Fruit fly (Drosophila melanogaster) whole organism, embryonic: ENCODE measurements around the gene Ctu2.

Source experiments
- Awh ChIP-seq: fragments of 200-800 bp; sonication (Bioruptor generic); IDR thresholded peaks from 2 replicates; pipeline ENCODE4, ENCODE4 v1.3.6; 2022; ENCODE audit warnings: missing biosample characterization, missing genetic modification characterization
- Blimp-1 ChIP-seq: fragments of 200-800 bp; sonication (Bioruptor generic); optimal IDR thresholded peaks from 3 replicates; lab custom pipeline; 2018; ENCODE audit warnings: missing biosample characterization, missing genetic modification characterization, mild to moderate bottlenecking, moderate library complexity, missing genetic modification reagents
- CG10431 ChIP-seq: fragments of 200-800 bp; sonication (Bioruptor generic); optimal IDR thresholded peaks from 3 replicates; lab custom pipeline; 2018; ENCODE audit warnings: missing biosample characterization, mild to moderate bottlenecking, missing genetic modification characterization
- CG10565 ChIP-seq: fragments of 200-800 bp; sonication (Bioruptor generic); optimal IDR thresholded peaks from 3 replicates; lab custom pipeline; 2016; ENCODE audit warnings: missing biosample characterization, mild to moderate bottlenecking, missing genetic modification characterization
- CG16779 ChIP-seq: fragments of 200-800 bp; sonication (Bioruptor generic); IDR thresholded peaks from 2 replicates; pipeline ENCODE4 v1.3.6; 2022; ENCODE audit warnings: missing biosample characterization, missing genetic modification characterization
- CG1832 ChIP-seq: fragments of 200-800 bp; sonication (Bioruptor generic); optimal IDR thresholded peaks from 2 replicates; lab custom pipeline; 2017; ENCODE audit warnings: missing biosample characterization, mild to moderate bottlenecking, missing genetic modification characterization, inconsistent platforms
- CG18599 ChIP-seq: fragments of 200-800 bp; sonication (Bioruptor generic); optimal IDR thresholded peaks from 3 replicates; lab custom pipeline; 2017; ENCODE audit warnings: missing biosample characterization, missing genetic modification characterization, mild to moderate bottlenecking, moderate library complexity, missing genetic modification reagents
- CG3065 ChIP-seq: fragments of 200-800 bp; sonication (Bioruptor generic); optimal IDR thresholded peaks from 2 replicates; lab custom pipeline; 2016; ENCODE audit warnings: missing biosample characterization, missing genetic modification characterization
- CG3407 ChIP-seq: fragments of 200-800 bp; sonication (Bioruptor generic); optimal IDR thresholded peaks from 2 replicates; lab custom pipeline; 2018; ENCODE audit warnings: missing biosample characterization, mild to moderate bottlenecking, missing genetic modification characterization
- CG3838 ChIP-seq: fragments of 200-800 bp; sonication (Bioruptor generic); optimal IDR thresholded peaks from 3 replicates; lab custom pipeline; 2016; ENCODE audit warnings: missing biosample characterization, missing genetic modification characterization
- CG5953 ChIP-seq: fragments of 200-800 bp; sonication (Bioruptor generic); IDR thresholded peaks from 2 replicates; pipeline ENCODE4 v1.3.6; 2022; ENCODE audit warnings: missing biosample characterization, missing genetic modification characterization
- CG6175 ChIP-seq: fragments of 200-800 bp; sonication (Bioruptor generic); IDR thresholded peaks from 3 replicates; pipeline ENCODE4 v1.3.6; 2022; ENCODE audit warnings: missing biosample characterization, missing genetic modification characterization
- CG9817 ChIP-seq: fragments of 200-800 bp; sonication (Bioruptor generic); optimal IDR thresholded peaks from 2 replicates; lab custom pipeline; 2018; ENCODE audit warnings: missing biosample characterization, mild to moderate bottlenecking, missing genetic modification characterization, moderate library complexity
- CG9876 ChIP-seq: fragments of 200-800 bp; sonication (Bioruptor generic); optimal IDR thresholded peaks from 2 replicates; lab custom pipeline; 2016; ENCODE audit warnings: missing biosample characterization, missing genetic modification characterization
- Dfd ChIP-seq, 2 experiments: fragments of >200 bp; optimal IDR thresholded peaks; 2 replicates each; lab custom pipeline; 2017; ENCODE audit warnings: missing biosample characterization in 2 of 2, missing genetic modification characterization in 2 of 2
- Dip2 ChIP-seq: fragments of 200-800 bp; sonication (Bioruptor generic); IDR thresholded peaks from 2 replicates; pipeline ENCODE4 v1.3.6; 2022; ENCODE audit warnings: missing biosample characterization, missing genetic modification characterization
- Dip3 ChIP-seq: fragments of 200-800 bp; sonication (Bioruptor generic); optimal IDR thresholded peaks from 3 replicates; lab custom pipeline; 2016; ENCODE audit warnings: missing biosample characterization, missing genetic modification characterization
- Doc2 ChIP-seq: fragments of 200-800 bp; sonication (Bioruptor generic); IDR thresholded peaks from 2 replicates; pipeline ENCODE4 v1.3.6; 2022; ENCODE audit warnings: missing biosample characterization, missing genetic modification characterization
- Elba2 ChIP-seq: fragments of 200-800 bp; sonication (Bioruptor generic); optimal IDR thresholded peaks from 3 replicates; lab custom pipeline; 2016; ENCODE audit warnings: missing biosample characterization, missing genetic modification characterization
- HLHmδ ChIP-seq: fragments of 200-800 bp; sonication (Bioruptor generic); optimal IDR thresholded peaks from 2 replicates; lab custom pipeline; 2018; ENCODE audit warnings: missing biosample characterization, mild to moderate bottlenecking, missing genetic modification characterization, moderate library complexity
- Hr39 ChIP-seq: fragments of >200 bp; optimal IDR thresholded peaks from 2 replicates; lab custom pipeline; 2017
- Hsf ChIP-seq: fragments of 200-800 bp; sonication (Bioruptor generic); optimal IDR thresholded peaks from 3 replicates; lab custom pipeline; 2016; ENCODE audit warnings: missing biosample characterization, missing genetic modification characterization
- Opbp ChIP-seq: fragments of 200-800 bp; sonication (Bioruptor generic); IDR thresholded peaks from 3 replicates; pipeline ENCODE4 v1.3.6; 2022; ENCODE audit warnings: missing biosample characterization, missing genetic modification characterization; ENCODE audit not compliant: partially characterized antibody
- Optix ChIP-seq: fragments of 200-800 bp; sonication (Bioruptor generic); IDR thresholded peaks from 3 replicates; pipeline ENCODE4 v1.3.6; 2022; ENCODE audit warnings: missing biosample characterization, missing genetic modification characterization
- PHDP ChIP-seq: fragments of 200-800 bp; sonication (Bioruptor generic); optimal IDR thresholded peaks from 3 replicates; lab custom pipeline; 2018; ENCODE audit warnings: missing biosample characterization, mild to moderate bottlenecking, missing genetic modification characterization, moderate library complexity
- Taf1 ChIP-seq: fragments of 200-800 bp; sonication (Bioruptor generic); IDR thresholded peaks from 2 replicates; pipeline ENCODE4 v1.3.6; 2022; ENCODE audit warnings: missing biosample characterization, missing genetic modification characterization
- Xbp1 ChIP-seq: fragments of 200-800 bp; sonication (Bioruptor generic); optimal IDR thresholded peaks from 3 replicates; lab custom pipeline; 2016; ENCODE audit warnings: missing biosample characterization, mild to moderate bottlenecking, missing genetic modification characterization
- Xrp1 ChIP-seq: fragments of 200-800 bp; sonication (Bioruptor generic); IDR thresholded peaks from 2 replicates; pipeline ENCODE4 v1.3.6; 2022; ENCODE audit warnings: missing biosample characterization, missing genetic modification characterization
- ab ChIP-seq: fragments of 200-800 bp; sonication (Bioruptor generic); optimal IDR thresholded peaks from 2 replicates; lab custom pipeline; 2016; ENCODE audit warnings: missing biosample characterization, missing genetic modification characterization
- bab2 ChIP-seq: fragments of 200-800 bp; sonication (Bioruptor generic); optimal IDR thresholded peaks from 2 replicates; lab custom pipeline; 2016; ENCODE audit warnings: missing biosample characterization, missing genetic modification characterization
- cato ChIP-seq: fragments of 200-800 bp; sonication (Bioruptor generic); optimal IDR thresholded peaks from 2 replicates; lab custom pipeline; 2016; ENCODE audit warnings: missing biosample characterization, missing genetic modification characterization, borderline replicate concordance
- chif ChIP-seq, 2 experiments: fragments of 200-800 bp; sonication (Bioruptor generic); optimal IDR thresholded peaks; 3 replicates each; lab custom pipeline; 2016; ENCODE audit warnings: missing biosample characterization in 2 of 2, missing genetic modification characterization in 2 of 2
- cwo ChIP-seq: fragments of 200-800 bp; sonication (Bioruptor generic); optimal IDR thresholded peaks from 3 replicates; lab custom pipeline; 2017; ENCODE audit warnings: missing biosample characterization, missing genetic modification characterization, mild to moderate bottlenecking, moderate library complexity, missing genetic modification reagents
- dysf ChIP-seq: fragments of 200-800 bp; sonication (Bioruptor generic); IDR thresholded peaks from 3 replicates; pipeline ENCODE4 v1.3.6; 2022; ENCODE audit warnings: missing biosample characterization, missing genetic modification characterization
- fd102C ChIP-seq: fragments of 200-800 bp; sonication (Bioruptor generic); optimal IDR thresholded peaks from 2 replicates; lab custom pipeline; 2018; ENCODE audit warnings: missing biosample characterization, mild to moderate bottlenecking, missing genetic modification characterization, moderate library complexity
- gcm2 ChIP-seq: fragments of 200-800 bp; sonication (Bioruptor generic); optimal IDR thresholded peaks from 2 replicates; lab custom pipeline; 2016; ENCODE audit warnings: missing biosample characterization, missing genetic modification characterization
- gem ChIP-seq: fragments of 200-800 bp; sonication (Bioruptor generic); optimal IDR thresholded peaks from 2 replicates; lab custom pipeline; 2019; ENCODE audit warnings: missing biosample characterization, mild to moderate bottlenecking, missing genetic modification characterization, moderate library complexity
- hth ChIP-seq: fragments of >200 bp; optimal IDR thresholded peaks from 2 replicates; lab custom pipeline; 2017; ENCODE audit warnings: inconsistent platforms
- kni ChIP-seq: fragments of 200-800 bp; sonication (Bioruptor generic); optimal IDR thresholded peaks from 3 replicates; lab custom pipeline; 2017; ENCODE audit warnings: mild to moderate bottlenecking, missing biosample characterization, missing genetic modification reagents, missing genetic modification characterization
- odd ChIP-seq: fragments of 200-800 bp; sonication (Bioruptor generic); optimal IDR thresholded peaks from 2 replicates; lab custom pipeline; 2017; ENCODE audit warnings: missing biosample characterization, mild to moderate bottlenecking, missing genetic modification characterization
- pfk ChIP-seq: fragments of 200-800 bp; sonication (Bioruptor generic); optimal IDR thresholded peaks from 2 replicates; lab custom pipeline; 2018; ENCODE audit warnings: missing biosample characterization, mild to moderate bottlenecking, missing genetic modification characterization, moderate library complexity
- sc ChIP-seq, 3 experiments: fragments of >200 bp in 2 of 3; fragments of 200-800 bp in 1 of 3; sonication (Bioruptor generic) in 1 of 3; optimal IDR thresholded peaks; 2 replicates in 2 of 3; 3 replicates in 1 of 3; lab custom pipeline; 2017; ENCODE audit warnings: mild to moderate bottlenecking in 1 of 3, missing biosample characterization in 1 of 3, missing genetic modification characterization in 1 of 3, missing genetic modification reagents in 1 of 3
- sima ChIP-seq: fragments of 200-800 bp; sonication (Bioruptor generic); optimal IDR thresholded peaks from 2 replicates; lab custom pipeline; 2016; ENCODE audit warnings: missing biosample characterization, missing genetic modification characterization
- sisA ChIP-seq: fragments of 200-800 bp; sonication (Bioruptor generic); IDR thresholded peaks from 2 replicates; pipeline ENCODE4 v1.3.6; 2022; ENCODE audit warnings: missing biosample characterization, missing genetic modification characterization
- tin ChIP-seq: fragments of 200-800 bp; sonication (Bioruptor generic); optimal IDR thresholded peaks from 3 replicates; lab custom pipeline; 2016; ENCODE audit warnings: missing biosample characterization, missing genetic modification characterization
- toy ChIP-seq: fragments of 200-800 bp; sonication (Bioruptor generic); IDR thresholded peaks from 2 replicates; pipeline ENCODE4 v1.3.6; 2022; ENCODE audit warnings: missing biosample characterization, missing genetic modification characterization
- unc-4 ChIP-seq: fragments of 200-800 bp; sonication (Bioruptor generic); IDR thresholded peaks from 2 replicates; pipeline ENCODE4 v1.3.6; 2022; ENCODE audit warnings: missing biosample characterization, missing genetic modification characterization; ENCODE audit not compliant: partially characterized antibody
- unpg ChIP-seq: fragments of 200-800 bp; sonication (Bioruptor generic); optimal IDR thresholded peaks from 3 replicates; lab custom pipeline; 2018; ENCODE audit warnings: missing biosample characterization, mild to moderate bottlenecking, missing genetic modification characterization, moderate library complexity
- usp ChIP-seq: fragments of >200 bp; optimal IDR thresholded peaks from 2 replicates; lab custom pipeline; 2017; ENCODE audit warnings: missing biosample characterization, missing genetic modification characterization
- yki ChIP-seq: fragments of >200 bp; optimal IDR thresholded peaks from 3 replicates; lab custom pipeline; 2018
- zf30C ChIP-seq: fragments of 200-800 bp; sonication (Bioruptor generic); optimal IDR thresholded peaks from 3 replicates; lab custom pipeline; 2018; ENCODE audit warnings: missing biosample characterization, mild to moderate bottlenecking, missing genetic modification characterization

The Ctu2 gene

dm6 chr2L:19444734-19445140 is 48.3 kb downstream of the Ctu2 start, which contains the start of gene Hs2st (continued):
- no peak for TF ChIP-seq zf30C (GFP tag; lab: Kevin White, UChicago)
- TF ChIP-seq CG3407, result peak; percentile 74
- 0 out of 2 replicates have a peak, but pooled peaks have one; percentile 44 for TF ChIP-seq unc-4 (GFP tag; lab: Robert Waterston, UW)
- TF ChIP-seq sima (GFP tag; lab: Kevin White, UChicago), result peak; percentile 79
- TF ChIP-seq tin (GFP tag; lab: Kevin White, UChicago), result peak; percentile 95
- TF ChIP-seq sc (optimal IDR thresholded peaks at IDR 0.05; lab: Kevin White, UChicago), result no peak
- peak; percentile 81 for TF ChIP-seq sc (GFP tag; optimal IDR thresholded peaks at IDR 0.05; lab: Kevin White, UChicago)
- TF ChIP-seq ab, result peak; percentile 92
- TF ChIP-seq gcm2, result peak; percentile 84
- TF ChIP-seq CG10431 (GFP tag; lab: Kevin White, UChicago), result peak; percentile 73
- TF ChIP-seq sisA (GFP tag; lab: Robert Waterston, UW), result peak; percentile 96
- no peak for TF ChIP-seq Dfd (GFP tag; optimal IDR thresholded peaks at IDR 0.05; lab: Kevin White, UChicago)
- peak; percentile 34 for TF ChIP-seq pfk (GFP tag; lab: Kevin White, UChicago)
- TF ChIP-seq CG10565 (GFP tag; lab: Kevin White, UChicago), result peak; percentile 72
- TF ChIP-seq yki (lab: Kevin White, UChicago), result no peak
- TF ChIP-seq HLHmδ, result no peak
- peak; percentile 69 for TF ChIP-seq odd (GFP tag; lab: Kevin White, UChicago)
- TF ChIP-seq Awh (GFP tag; lab: Robert Waterston, UW), result peak; percentile 79
- peak; percentile 94 for TF ChIP-seq cato (GFP tag; lab: Kevin White, UChicago)
- TF ChIP-seq cwo (GFP tag; lab: Kevin White, UChicago), result peak; percentile 75
- peak; percentile 86 for TF ChIP-seq PHDP
- TF ChIP-seq Xbp1 (GFP tag; lab: Kevin White, UChicago), result peak; percentile 96
- peak; percentile 91 for TF ChIP-seq CG18599 (GFP tag; lab: Kevin White, UChicago)
- peak; percentile 90 for TF ChIP-seq Taf1 (GFP tag; lab: Robert Waterston, UW)
- no peak for TF ChIP-seq CG1832 (GFP tag; lab: Kevin White, UChicago)
- peak; percentile 76 for TF ChIP-seq kni (GFP tag; lab: Kevin White, UChicago)
- TF ChIP-seq bab2 (GFP tag; lab: Kevin White, UChicago), result peak; percentile 96
- TF ChIP-seq CG5953 (GFP tag; lab: Robert Waterston, UW), result peak; percentile 82
- TF ChIP-seq Opbp, result 0 out of 3 replicates have a peak, but pooled peaks have one; percentile 53
- peak; percentile 84 for TF ChIP-seq Elba2 (GFP tag; lab: Kevin White, UChicago)
- no peak for TF ChIP-seq Hr39
- peak; percentile 83 for TF ChIP-seq Doc2 (GFP tag; lab: Robert Waterston, UW)
- peak; percentile 97 for TF ChIP-seq Dip3 (GFP tag; lab: Kevin White, UChicago)
- TF ChIP-seq toy (GFP tag; lab: Robert Waterston, UW), result peak; percentile 45; the same call in 1 of the 2 replicates
- peak; percentile 83 for TF ChIP-seq CG16779 (GFP tag; lab: Robert Waterston, UW)
- TF ChIP-seq CG9817, result peak; percentile 95
- peak; percentile 89 for TF ChIP-seq unpg
- TF ChIP-seq chif (GFP tag; optimal IDR thresholded peaks at IDR 0.05; lab: Kevin White, UChicago), result peak; percentile 95
- peak; percentile 79 for TF ChIP-seq CG3838 (GFP tag; lab: Kevin White, UChicago)
- peak; percentile 94 for TF ChIP-seq gem (tag; lab: Kevin White, UChicago)
- peak; percentile 39; the same call in 1 of the 2 replicates for TF ChIP-seq Dip2 (GFP tag; lab: Robert Waterston, UW)
- TF ChIP-seq Blimp-1 (GFP tag; lab: Kevin White, UChicago), result peak; percentile 83
- no peak for TF ChIP-seq usp (GFP tag; lab: Kevin White, UChicago)
- no peak for TF ChIP-seq hth (lab: Kevin White, UChicago)
- TF ChIP-seq fd102C (GFP tag; lab: Kevin White, UChicago), result peak; percentile 27
- peak; percentile 94 for TF ChIP-seq Xrp1
- TF ChIP-seq Optix (GFP tag; lab: Robert Waterston, UW), result peak; percentile 90
- TF ChIP-seq dysf (GFP tag; lab: Robert Waterston, UW), result peak; percentile 94
- TF ChIP-seq CG6175 (GFP tag; lab: Robert Waterston, UW), result peak; percentile 88
- TF ChIP-seq CG9876 (GFP tag; lab: Kevin White, UChicago), result peak; percentile 93
- TF ChIP-seq Hsf, result peak; percentile 97
- TF ChIP-seq CG3065 (GFP tag; lab: Kevin White, UChicago), result peak; percentile 85
